Worm (Caenorhabditis elegans) whole organism, midembryonic: Measurements from ENCODE around the gene F44E5.2.

Source experiments
- flt-1 ChIP-seq: fragments of 200-800 bp; sonication (Bioruptor generic); IDR thresholded peaks from 2 replicates; pipeline ENCODE4 v1.3.6; 2022; ENCODE audit warnings: missing genetic modification characterization, missing compliant biosample characterization
- ref-1 ChIP-seq: fragments of 200-800 bp; sonication (Bioruptor generic); conservative IDR thresholded peaks from 2 replicates; pipeline ENCODE4 v1.3.6; 2022; ENCODE audit warnings: missing genetic modification reagents, missing genetic modification characterization, missing compliant biosample characterization

DNA sequence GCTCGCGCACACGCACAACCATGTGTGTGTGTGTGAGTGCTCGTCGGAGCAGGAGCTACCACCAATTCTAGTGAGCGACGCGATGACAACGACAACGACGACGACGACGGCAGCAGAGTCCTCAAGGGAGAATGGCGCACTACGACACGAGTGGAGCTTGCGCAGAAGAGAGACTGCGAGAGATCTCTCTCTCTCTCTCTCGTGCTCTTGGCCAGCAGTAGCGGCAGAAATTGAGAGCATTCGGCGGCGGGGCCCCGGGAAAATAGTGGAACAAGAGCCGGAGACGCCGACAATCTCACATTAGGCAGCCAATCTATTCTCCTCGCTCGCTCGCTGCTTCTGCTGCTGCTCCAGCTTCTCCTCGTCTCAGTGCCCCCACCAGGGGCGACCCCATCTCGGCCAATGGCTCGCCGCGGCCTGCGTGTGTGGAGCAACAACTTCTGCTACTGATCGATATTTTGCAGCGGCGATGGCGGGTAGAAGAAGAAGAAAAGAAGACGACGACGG is 19.7 kb upstream of the F44E5.2 start:
- TF ChIP-seq ref-1 (GFP tag; lab: Robert Waterston, UW) (no peak), flt-1 (GFP tag; lab: Robert Waterston, UW) (peak; percentile 60; the same call in 1 of the 2 replicates)
